In genomic region chrX:21067908-21068307, dm6 we compare ENCODE assay signal across 5 fruit fly cellular contexts.
A peak's percentile ranks its signal among the peaks of the same experiment; 100 is the strongest.
TF ChIP-seq lines count a peak whose summit lies in the region.

No protein-coding gene starts in this region.

- no peak for TF ChIP-seq CTCF in whole organism, embryonic (GFP tag; optimal IDR thresholded peaks at IDR 0.05; lab: Kevin White, UChicago)

TF ChIP-seq in whole organism, adult, 20 proteins besides CTCF, POLR2A, EP300 and RAD21:
- TF ChIP-seq pad (GFP tag; optimal IDR thresholded peaks at IDR 0.05; lab: Kevin White, UChicago) (peak; percentile 5), CG5204 (GFP tag; optimal IDR thresholded peaks at IDR 0.05; lab: Kevin White, UChicago) (no peak)
TF ChIP-seq in whole organism, adult: peak in this region for 1.

TF ChIP-seq in whole organism, embryonic, 481 proteins besides CTCF, POLR2A, EP300 and RAD21 (continues in another document):
- TF ChIP-seq prd (optimal IDR thresholded peaks at IDR 0.05; lab: Kevin White, UChicago): no peak
- 0 out of 3 replicates have a peak, but pooled peaks have one; percentile 27 for TF ChIP-seq prd (GFP tag; IDR thresholded peaks at IDR 0.05; lab: Robert Waterston, UW)
- 0 out of 3 replicates have a peak, but pooled peaks have one; percentile 27 for TF ChIP-seq dysf (GFP tag; IDR thresholded peaks at IDR 0.05; lab: Robert Waterston, UW)
- no peak for TF ChIP-seq sug (tag; optimal IDR thresholded peaks at IDR 0.05; lab: Kevin White, UChicago)
- no peak for TF ChIP-seq CG4328 (GFP tag; optimal IDR thresholded peaks at IDR 0.05; lab: Kevin White, UChicago)
- no peak for TF ChIP-seq Rx (GFP tag; IDR thresholded peaks at IDR 0.05; lab: Robert Waterston, UW)
- no peak for TF ChIP-seq Bdp1 (GFP tag; optimal IDR thresholded peaks at IDR 0.05; lab: Kevin White, UChicago)
- TF ChIP-seq Rfx (GFP tag; IDR thresholded peaks at IDR 0.05; lab: Robert Waterston, UW): peak; percentile 19; the same call in 1 of the 2 replicates
- no peak for TF ChIP-seq CG2116 (GFP tag; optimal IDR thresholded peaks at IDR 0.05; lab: Kevin White, UChicago)
- no peak for TF ChIP-seq CG10321 (GFP tag; IDR thresholded peaks at IDR 0.05; lab: Robert Waterston, UW)
- 0 out of 2 replicates have a peak, but pooled peaks have one; percentile 17 for TF ChIP-seq HLH3B (GFP tag; IDR thresholded peaks at IDR 0.05; lab: Robert Waterston, UW)
- no peak for TF ChIP-seq B-H2 (GFP tag; optimal IDR thresholded peaks at IDR 0.05; lab: Kevin White, UChicago)
- no peak for TF ChIP-seq ara (GFP tag; IDR thresholded peaks at IDR 0.05; lab: Robert Waterston, UW)
- TF ChIP-seq CG17361 (GFP tag; IDR thresholded peaks at IDR 0.05; lab: Robert Waterston, UW): 0 out of 3 replicates have a peak, but pooled peaks have one; percentile 12
- peak; percentile 17 for TF ChIP-seq CG30403 (GFP tag; optimal IDR thresholded peaks at IDR 0.05; lab: Kevin White, UChicago)
- no peak for TF ChIP-seq HmgD (GFP tag; optimal IDR thresholded peaks at IDR 0.05; lab: Kevin White, UChicago)
- peak; percentile 19 for TF ChIP-seq Sox100B (GFP tag; optimal IDR thresholded peaks at IDR 0.05; lab: Kevin White, UChicago)
- TF ChIP-seq CG3995 (GFP tag; optimal IDR thresholded peaks at IDR 0.05; lab: Kevin White, UChicago): no peak
- TF ChIP-seq sens (GFP tag; lab: Kevin White, UChicago): peak; percentile 13
- TF ChIP-seq phol (tag; optimal IDR thresholded peaks at IDR 0.05; lab: Kevin White, UChicago): peak; percentile 7
- TF ChIP-seq fd64A (GFP tag; optimal IDR thresholded peaks at IDR 0.05; lab: Kevin White, UChicago): no peak
- TF ChIP-seq otp (GFP tag; IDR thresholded peaks at IDR 0.05; lab: Robert Waterston, UW): no peak

TF ChIP-seq in whole organism, prepupa, 60 proteins besides CTCF, POLR2A, EP300 and RAD21 (continues in another document):
- 0 out of 3 replicates have a peak, but pooled peaks have one; percentile 25 for TF ChIP-seq CG8119 (GFP tag; IDR thresholded peaks at IDR 0.05; lab: Robert Waterston, UW)
- TF ChIP-seq CG3919 (GFP tag; optimal IDR thresholded peaks at IDR 0.05; lab: Kevin White, UChicago): peak; percentile 15
- TF ChIP-seq Gug (GFP tag; IDR thresholded peaks at IDR 0.05; lab: Robert Waterston, UW): no peak
- TF ChIP-seq CG6854 (GFP tag; optimal IDR thresholded peaks at IDR 0.05; lab: Kevin White, UChicago): no peak
- peak; percentile 35 for TF ChIP-seq CG34406 (GFP tag; optimal IDR thresholded peaks at IDR 0.05; lab: Kevin White, UChicago)
- no peak for TF ChIP-seq vri (GFP tag; optimal IDR thresholded peaks at IDR 0.05; lab: Kevin White, UChicago)
- no peak for TF ChIP-seq dsx (GFP tag; optimal IDR thresholded peaks at IDR 0.05; lab: Kevin White, UChicago; ENCODE audit: poor library complexity, severe bottlenecking)
- peak; percentile 8 for TF ChIP-seq CG7368 (GFP tag; optimal IDR thresholded peaks at IDR 0.05; lab: Kevin White, UChicago)
- peak; percentile 75 for TF ChIP-seq CG32006 (GFP tag; optimal IDR thresholded peaks at IDR 0.05; lab: Kevin White, UChicago)
- no peak for TF ChIP-seq topi (GFP tag; optimal IDR thresholded peaks at IDR 0.05; lab: Kevin White, UChicago)
- no peak for TF ChIP-seq Ets96B (tag; optimal IDR thresholded peaks at IDR 0.05; lab: Kevin White, UChicago)
- TF ChIP-seq spab (GFP tag; optimal IDR thresholded peaks at IDR 0.05; lab: Kevin White, UChicago): peak; percentile 47
- no peak for TF ChIP-seq Blimp-1 (GFP tag; optimal IDR thresholded peaks at IDR 0.05; lab: Kevin White, UChicago)
- peak; percentile 77 for TF ChIP-seq Eip78C (GFP tag; lab: Kevin White, UChicago)
- peak; percentile 35 for TF ChIP-seq CG10669 (GFP tag; optimal IDR thresholded peaks at IDR 0.05; lab: Kevin White, UChicago)
- TF ChIP-seq CG3032 (tag; optimal IDR thresholded peaks at IDR 0.05; lab: Kevin White, UChicago): no peak
- TF ChIP-seq fd85E (GFP tag; optimal IDR thresholded peaks at IDR 0.05; lab: Kevin White, UChicago): no peak
- peak; percentile 43 for TF ChIP-seq OdsH (GFP tag; optimal IDR thresholded peaks at IDR 0.05; lab: Kevin White, UChicago)
- TF ChIP-seq Eip75B (GFP tag; optimal IDR thresholded peaks at IDR 0.05; lab: Kevin White, UChicago): peak; percentile 28
- peak; percentile 80 for TF ChIP-seq svp (GFP tag; lab: Kevin White, UChicago)
- no peak for TF ChIP-seq Sox14 (GFP tag; optimal IDR thresholded peaks at IDR 0.05; lab: Kevin White, UChicago)
- TF ChIP-seq net (GFP tag; optimal IDR thresholded peaks at IDR 0.05; lab: Kevin White, UChicago): peak; percentile 51
- TF ChIP-seq CG4318 (GFP tag; optimal IDR thresholded peaks at IDR 0.05; lab: Kevin White, UChicago): peak; percentile 56

TF ChIP-seq in whole organism, pupa, 21 proteins besides CTCF, POLR2A, EP300 and RAD21:
- TF ChIP-seq Snoo (tag; optimal IDR thresholded peaks at IDR 0.05; lab: Kevin White, UChicago) (peak; percentile 43), Pif1A (GFP tag; optimal IDR thresholded peaks at IDR 0.05; lab: Kevin White, UChicago) (no peak), CG12605 (GFP tag; IDR thresholded peaks at IDR 0.05; lab: Robert Waterston, UW) (no peak), Pif1B (GFP tag; optimal IDR thresholded peaks at IDR 0.05; lab: Kevin White, UChicago) (peak; percentile 15), CG9948 (tag; optimal IDR thresholded peaks at IDR 0.05; lab: Kevin White, UChicago) (peak; percentile 41), fd96Ca (GFP tag; IDR thresholded peaks at IDR 0.05; lab: Robert Waterston, UW) (0 out of 3 replicates have a peak, but pooled peaks have one; percentile 24), CG8301 (tag; optimal IDR thresholded peaks at IDR 0.05; lab: Kevin White, UChicago) (peak; percentile 18), CG13204 (GFP tag; optimal IDR thresholded peaks at IDR 0.05; lab: Kevin White, UChicago) (no peak), rn (GFP tag; IDR thresholded peaks at IDR 0.05; lab: Robert Waterston, UW) (no peak), D1 (tag; optimal IDR thresholded peaks at IDR 0.05; lab: Kevin White, UChicago) (no peak), CG34367 (tag; optimal IDR thresholded peaks at IDR 0.05; lab: Kevin White, UChicago) (peak; percentile 14), CG4496 (GFP tag; IDR thresholded peaks at IDR 0.05; lab: Robert Waterston, UW) (peak; percentile 67), CG32121 (GFP tag; IDR thresholded peaks at IDR 0.05; lab: Robert Waterston, UW) (peak; percentile 28; the same call in 1 of the 2 replicates), CG17806 (tag; optimal IDR thresholded peaks at IDR 0.05; lab: Kevin White, UChicago) (peak; percentile 22), CG14655 (GFP tag; optimal IDR thresholded peaks at IDR 0.05; lab: Kevin White, UChicago) (peak; percentile 59), EcR (GFP tag; optimal IDR thresholded peaks at IDR 0.05; lab: Kevin White, UChicago) (no peak), CG8159 (tag; optimal IDR thresholded peaks at IDR 0.05; lab: Kevin White, UChicago) (peak; percentile 58), CG10348 (GFP tag; IDR thresholded peaks at IDR 0.05; lab: Robert Waterston, UW) (no peak), Ets98B (GFP tag; IDR thresholded peaks at IDR 0.05; lab: Robert Waterston, UW) (peak; percentile 23; the same call in 1 of the 2 replicates), CG15710 (tag; optimal IDR thresholded peaks at IDR 0.05; lab: Kevin White, UChicago) (peak; percentile 20), gl (tag; optimal IDR thresholded peaks at IDR 0.05; lab: Kevin White, UChicago) (no peak)

TF ChIP-seq in whole organism, wandering third instar larva, 38 proteins besides CTCF, POLR2A, EP300 and RAD21:
- peak; percentile 1 for TF ChIP-seq tai (GFP tag; optimal IDR thresholded peaks at IDR 0.05; lab: Kevin White, UChicago)
- TF ChIP-seq fru (GFP tag; optimal IDR thresholded peaks at IDR 0.05; lab: Kevin White, UChicago): peak; percentile 8
- no peak for TF ChIP-seq dl (GFP tag; optimal IDR thresholded peaks at IDR 0.05; lab: Kevin White, UChicago; ENCODE audit: insufficient read depth in 1 of 2, partially characterized antibody in 2 of 2)
- peak; percentile 6 for TF ChIP-seq psq (GFP tag; optimal IDR thresholded peaks at IDR 0.05; lab: Kevin White, UChicago)
- peak in 1 of 2 experiments; percentile 19 for TF ChIP-seq foxo (GFP tag; optimal IDR thresholded peaks at IDR 0.05; lab: Kevin White, UChicago)
- peak; percentile 22 for TF ChIP-seq dmrt93B (GFP tag; optimal IDR thresholded peaks at IDR 0.05; lab: Kevin White, UChicago)
- TF ChIP-seq brk (GFP tag; optimal IDR thresholded peaks at IDR 0.05; lab: Kevin White, UChicago): peak; percentile 33
- TF ChIP-seq h (GFP tag; optimal IDR thresholded peaks at IDR 0.05; lab: Kevin White, UChicago): no peak
TF ChIP-seq in whole organism, wandering third instar larva: peak in this region for 6.
